Worm (Caenorhabditis elegans): ENCODE measurements around the gene pha-4.

DNA sequence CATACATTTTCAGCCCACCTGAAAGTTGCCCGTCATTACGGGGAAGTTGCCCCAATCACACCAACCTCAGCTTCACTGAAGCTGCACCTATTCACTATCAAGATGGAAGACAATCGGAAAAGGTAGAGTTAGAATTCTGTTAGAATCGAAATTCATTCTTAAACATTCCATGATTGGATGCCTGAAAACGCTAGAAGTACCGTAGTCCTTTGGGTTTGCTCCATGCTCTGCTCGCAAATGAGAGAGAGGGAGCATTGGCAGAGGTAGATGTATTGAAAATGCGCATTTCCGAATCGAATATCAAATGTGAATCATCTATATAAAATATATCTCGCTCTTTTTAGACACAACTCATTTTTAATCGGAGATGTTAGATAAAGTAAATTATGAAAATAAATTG lies 27.5 kb downstream of the pha-4 start, which contains the start of gene hif-1:
- TF ChIP-seq him-1 (tag; optimal IDR thresholded peaks at IDR 0.05) = no peak
- TF ChIP-seq W03F9.2 (tag; optimal IDR thresholded peaks at IDR 0.05) = no peak
- no peak for TF ChIP-seq dao-5 (tag; optimal IDR thresholded peaks at IDR 0.05)
